Worm (Caenorhabditis elegans) whole organism, early embryonic: Measurements from ENCODE around the gene K08D8.9.

Experiments used
- B0310.2 ChIP-seq: sonication (generic microtip); optimal IDR thresholded peaks from 2 replicates; lab custom pipeline; 2016; ENCODE audit warnings: mild to moderate bottlenecking, missing genetic modification characterization, missing compliant biosample characterization
- ama-1 ChIP-seq: fragments of 150-350 bp; optimal IDR thresholded peaks from 2 replicates; lab custom pipeline; 2014
- ceh-36 ChIP-seq: sonication (generic microtip); optimal IDR thresholded peaks from 2 replicates; lab custom pipeline; 2016; ENCODE audit warnings: missing genetic modification characterization, inconsistent platforms, missing compliant biosample characterization
- ets-7 ChIP-seq: sonication (generic microtip); optimal IDR thresholded peaks from 2 replicates; lab custom pipeline; 2016; ENCODE audit warnings: missing genotype, missing genetic modification characterization, missing compliant biosample characterization
- tbx-11 ChIP-seq: fragments of 200-800 bp; sonication (Bioruptor generic); IDR thresholded peaks from 2 replicates; pipeline ENCODE4 v1.3.6; 2022; ENCODE audit warnings: missing genetic modification characterization, missing compliant biosample characterization

DNA sequence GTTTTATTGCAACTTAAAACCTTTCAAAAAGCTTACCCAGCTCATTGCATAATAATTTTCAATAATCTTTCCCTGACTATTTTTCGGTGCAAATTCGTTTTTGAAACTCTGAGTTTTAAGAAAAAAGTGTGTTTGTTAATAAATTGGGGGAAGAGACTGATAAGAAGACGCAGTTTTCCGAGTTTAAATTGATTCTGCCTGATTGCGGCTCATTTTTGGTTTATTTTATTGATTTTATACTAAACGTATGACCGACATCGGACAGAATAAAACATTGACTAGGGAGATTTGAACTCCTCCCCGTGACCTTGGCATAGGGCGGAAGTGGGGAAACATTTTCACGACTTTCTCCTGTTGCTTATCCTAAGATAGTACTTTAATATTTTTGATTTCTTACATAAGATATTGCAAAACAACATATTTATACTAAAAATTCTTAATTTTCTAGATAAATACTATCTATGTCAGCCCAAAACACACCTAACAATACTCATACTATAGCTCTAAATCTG, 3.1 kb upstream of the K08D8.9 start, which contains the start of gene K08D8.7:
- no peak for TF ChIP-seq ama-1 (lab: Kevin White, UChicago)
- TF ChIP-seq ets-7 (tag; lab: Kevin White, UChicago): no peak
- TF ChIP-seq B0310.2 (tag; lab: Kevin White, UChicago): no peak
- TF ChIP-seq tbx-11 (GFP tag; lab: Robert Waterston, UW): no peak
- TF ChIP-seq ceh-36 (tag; lab: Kevin White, UChicago): no peak
